Worm (Caenorhabditis elegans): Measurements from ENCODE around the gene exos-4.2.
A peak's percentile ranks its signal among the peaks of the same experiment; 100 is the strongest.

The exos-4.2 gene

ce11 chrIII:873432-873831 is 13.4 kb downstream of the exos-4.2 start, which contains the start of gene clc-19:
Gene clc-19 (minus strand): TSS chrIII:873566.
- TF ChIP-seq hnd-1 (tag; optimal IDR thresholded peaks at IDR 0.05) (no peak), hmbx-1 (tag; optimal IDR thresholded peaks at IDR 0.05) (no peak), ceh-36 (tag; optimal IDR thresholded peaks at IDR 0.05) (no peak), ama-1 (optimal IDR thresholded peaks at IDR 0.05) (no peak), tra-4 (tag; optimal IDR thresholded peaks at IDR 0.05) (no peak), tbx-37 (GFP tag; conservative IDR thresholded peaks at IDR 0.05) (no peak), tbx-11 (GFP tag; IDR thresholded peaks at IDR 0.05) (no peak), flt-1 (GFP tag; IDR thresholded peaks at IDR 0.05) (no peak), ceh-13 (GFP tag; optimal IDR thresholded peaks at IDR 0.05) (no peak), F13C5.2 (tag; optimal IDR thresholded peaks at IDR 0.05) (no peak)

ce11 chrIII:879634-880033 is 19.6 kb downstream of the exos-4.2 start, which contains the start of the genes T24C4.5 and ucr-2.3:
Gene T24C4.5 (minus strand): TSS chrIII:879734.
Gene ucr-2.3 (plus strand): TSS chrIII:879860.
- TF ChIP-seq hmbx-1 (tag; optimal IDR thresholded peaks at IDR 0.05) (no peak), B0310.2 (tag; optimal IDR thresholded peaks at IDR 0.05) (no peak), ets-7 (tag; optimal IDR thresholded peaks at IDR 0.05) (no peak), aly-1 (tag; optimal IDR thresholded peaks at IDR 0.05) (no peak), hnd-1 (tag; optimal IDR thresholded peaks at IDR 0.05) (no peak), tra-4 (tag; optimal IDR thresholded peaks at IDR 0.05) (no peak), hmg-4 (GFP tag; optimal IDR thresholded peaks at IDR 0.05) (no peak), ama-1 (optimal IDR thresholded peaks at IDR 0.05) (no peak), tbx-11 (GFP tag; IDR thresholded peaks at IDR 0.05) (no peak), F13C5.2 (tag; optimal IDR thresholded peaks at IDR 0.05) (no peak), scrt-1 (GFP tag; IDR thresholded peaks at IDR 0.05) (no peak), flt-1 (GFP tag; IDR thresholded peaks at IDR 0.05) (no peak), sea-1 (GFP tag; conservative IDR thresholded peaks at IDR 0.05) (no peak), pes-1 (GFP tag; IDR thresholded peaks at IDR 0.05) (no peak), ceh-36 (tag; optimal IDR thresholded peaks at IDR 0.05) (no peak), tbx-37 (GFP tag; conservative IDR thresholded peaks at IDR 0.05) (no peak), ceh-13 (GFP tag; optimal IDR thresholded peaks at IDR 0.05) (no peak)

ce11 chrIII:880840-881239 is 20.8 kb downstream of the exos-4.2 start:
- TF ChIP-seq pes-1 (GFP tag; IDR thresholded peaks at IDR 0.05) (no peak), tra-4 (tag; optimal IDR thresholded peaks at IDR 0.05) (no peak), tbx-11 (GFP tag; IDR thresholded peaks at IDR 0.05) (no peak), scrt-1 (GFP tag; IDR thresholded peaks at IDR 0.05) (no peak), hnd-1 (tag; optimal IDR thresholded peaks at IDR 0.05) (no peak), sea-1 (GFP tag; conservative IDR thresholded peaks at IDR 0.05) (no peak), flt-1 (GFP tag; IDR thresholded peaks at IDR 0.05) (no peak), B0310.2 (tag; optimal IDR thresholded peaks at IDR 0.05) (no peak), tbx-37 (GFP tag; conservative IDR thresholded peaks at IDR 0.05) (no peak), ama-1 (optimal IDR thresholded peaks at IDR 0.05) (no peak), hmbx-1 (tag; optimal IDR thresholded peaks at IDR 0.05) (no peak), ets-7 (tag; optimal IDR thresholded peaks at IDR 0.05) (no peak), hmg-4 (GFP tag; optimal IDR thresholded peaks at IDR 0.05) (no peak), aly-1 (tag; optimal IDR thresholded peaks at IDR 0.05) (no peak), ceh-36 (tag; optimal IDR thresholded peaks at IDR 0.05) (no peak), ceh-13 (GFP tag; optimal IDR thresholded peaks at IDR 0.05) (no peak), F13C5.2 (tag; optimal IDR thresholded peaks at IDR 0.05) (no peak)

- TF ChIP-seq hmg-4 (GFP tag; optimal IDR thresholded peaks at IDR 0.05) (no peak), ceh-13 (GFP tag; optimal IDR thresholded peaks at IDR 0.05) (no peak), scrt-1 (GFP tag; IDR thresholded peaks at IDR 0.05) (no peak), F13C5.2 (tag; optimal IDR thresholded peaks at IDR 0.05) (no peak), ceh-36 (tag; optimal IDR thresholded peaks at IDR 0.05) (no peak), aly-1 (tag; optimal IDR thresholded peaks at IDR 0.05) (no peak), ets-7 (tag; optimal IDR thresholded peaks at IDR 0.05) (no peak), tra-4 (tag; optimal IDR thresholded peaks at IDR 0.05) (no peak), B0310.2 (tag; optimal IDR thresholded peaks at IDR 0.05) (no peak), hnd-1 (tag; optimal IDR thresholded peaks at IDR 0.05) (no peak)
Observed at ce11 chrIII:881460-881859, 21.5 kb downstream of the exos-4.2 start.

ce11 chrIII:883595-883994 is 23.6 kb downstream of the exos-4.2 start:
- TF ChIP-seq tra-4 (tag; optimal IDR thresholded peaks at IDR 0.05) (no peak), hnd-1 (tag; optimal IDR thresholded peaks at IDR 0.05) (no peak), ama-1 (optimal IDR thresholded peaks at IDR 0.05) (no peak), hmbx-1 (tag; optimal IDR thresholded peaks at IDR 0.05) (no peak), tbx-37 (GFP tag; conservative IDR thresholded peaks at IDR 0.05) (no peak)

ce11 chrIII:886726-887125 is 26.7 kb downstream of the exos-4.2 start, which contains the start of gene zer-1:
Gene zer-1 (minus strand): TSS chrIII:886793.
- TF ChIP-seq tbx-37 (GFP tag; conservative IDR thresholded peaks at IDR 0.05) (no peak), hmg-4 (GFP tag; optimal IDR thresholded peaks at IDR 0.05) (no peak), tbx-11 (GFP tag; IDR thresholded peaks at IDR 0.05) (no peak), pes-1 (GFP tag; IDR thresholded peaks at IDR 0.05) (no peak), tra-4 (tag; optimal IDR thresholded peaks at IDR 0.05) (no peak), scrt-1 (GFP tag; IDR thresholded peaks at IDR 0.05) (no peak), hnd-1 (tag; optimal IDR thresholded peaks at IDR 0.05) (no peak), B0310.2 (tag; optimal IDR thresholded peaks at IDR 0.05) (no peak), ceh-13 (GFP tag; optimal IDR thresholded peaks at IDR 0.05) (no peak), ceh-36 (tag; optimal IDR thresholded peaks at IDR 0.05) (no peak), ama-1 (optimal IDR thresholded peaks at IDR 0.05) (no peak), F13C5.2 (tag; optimal IDR thresholded peaks at IDR 0.05) (no peak), ets-7 (tag; optimal IDR thresholded peaks at IDR 0.05) (no peak), aly-1 (tag; optimal IDR thresholded peaks at IDR 0.05) (no peak), hmbx-1 (tag; optimal IDR thresholded peaks at IDR 0.05) (no peak), flt-1 (GFP tag; IDR thresholded peaks at IDR 0.05) (no peak), sea-1 (GFP tag; conservative IDR thresholded peaks at IDR 0.05) (no peak)

- TF ChIP-seq hnd-1 (tag; optimal IDR thresholded peaks at IDR 0.05) (no peak), hmg-4 (GFP tag; optimal IDR thresholded peaks at IDR 0.05) (peak; percentile 26), tra-4 (tag; optimal IDR thresholded peaks at IDR 0.05) (no peak), tbx-11 (GFP tag; IDR thresholded peaks at IDR 0.05) (no peak), B0310.2 (tag; optimal IDR thresholded peaks at IDR 0.05) (no peak), sea-1 (GFP tag; conservative IDR thresholded peaks at IDR 0.05) (no peak), pes-1 (GFP tag; IDR thresholded peaks at IDR 0.05) (no peak), ceh-13 (GFP tag; optimal IDR thresholded peaks at IDR 0.05) (no peak), flt-1 (GFP tag; IDR thresholded peaks at IDR 0.05) (0 out of 2 replicates have a peak, but pooled peaks have one; percentile 25), ets-7 (tag; optimal IDR thresholded peaks at IDR 0.05) (no peak), scrt-1 (GFP tag; IDR thresholded peaks at IDR 0.05) (no peak), ceh-36 (tag; optimal IDR thresholded peaks at IDR 0.05) (no peak), tbx-37 (GFP tag; conservative IDR thresholded peaks at IDR 0.05) (no peak), hmbx-1 (tag; optimal IDR thresholded peaks at IDR 0.05) (no peak), F13C5.2 (tag; optimal IDR thresholded peaks at IDR 0.05) (peak; percentile 51), aly-1 (tag; optimal IDR thresholded peaks at IDR 0.05) (peak; percentile 28), ama-1 (optimal IDR thresholded peaks at IDR 0.05) (no peak)
Observed at ce11 chrIII:887874-888299, 27.9 kb downstream of the exos-4.2 start.
